Worm (Caenorhabditis elegans): Measurements from ENCODE around the gene H17B01.2.
A peak's percentile ranks its signal among the peaks of the same experiment; 100 is the strongest.

H17B01.2 gene

ce11 chrII:1437449-1438335 lies 32.7 kb upstream of the H17B01.2 start, which contains the start of gene nol-6:
Gene nol-6 (minus strand): TSS chrII:1437499.
- no peak for TF ChIP-seq lir-3 (tag; optimal IDR thresholded peaks at IDR 0.05)
- TF ChIP-seq dmd-6 (GFP tag; IDR thresholded peaks at IDR 0.05): no peak
- peak; percentile 75 for TF ChIP-seq R02D3.7 (tag; optimal IDR thresholded peaks at IDR 0.05)
- no peak for TF ChIP-seq F26F4.8 (GFP tag; conservative IDR thresholded peaks at IDR 0.05)
- TF ChIP-seq nhr-48 (tag; optimal IDR thresholded peaks at IDR 0.05): no peak
- TF ChIP-seq nhr-28 (tag; optimal IDR thresholded peaks at IDR 0.05): peak; percentile 38
- TF ChIP-seq lin-39 (tag; optimal IDR thresholded peaks at IDR 0.05): no peak
- TF ChIP-seq aly-2 (tag; optimal IDR thresholded peaks at IDR 0.05): no peak
- peak; percentile 95 for TF ChIP-seq T20F7.1 (GFP tag; optimal IDR thresholded peaks at IDR 0.05)
- no peak for TF ChIP-seq lin-13 (GFP tag; optimal IDR thresholded peaks at IDR 0.05)
- TF ChIP-seq dpl-1 (GFP tag; optimal IDR thresholded peaks at IDR 0.05): peak; percentile 82
- TF ChIP-seq Y48G9A.11 (GFP tag; IDR thresholded peaks at IDR 0.05): peak; percentile 95

DNA sequence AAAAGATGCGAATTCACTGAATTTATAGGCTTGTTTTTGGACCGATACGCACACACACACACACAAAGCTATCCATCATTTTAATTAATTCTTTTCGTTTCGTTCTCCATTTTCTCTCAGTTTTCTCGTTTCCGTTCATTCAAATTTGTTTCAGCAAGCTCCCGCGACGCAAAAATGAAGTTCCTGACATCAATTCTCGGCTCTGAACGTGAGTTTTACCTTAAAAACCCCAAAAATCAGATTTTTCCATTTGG lies 32.1 kb upstream of the H17B01.2 start, which contains the start of gene Y51H7C.3:
Gene Y51H7C.3, plus strand, starts transcription at position 155 of the 254 bp plus-strand sequence.
- TF ChIP-seq snpc-4 (tag; optimal IDR thresholded peaks at IDR 0.05) (no peak), daf-16 (GFP tag; optimal IDR thresholded peaks at IDR 0.05) (no peak), daf-16 (tag; optimal IDR thresholded peaks at IDR 0.05) (no peak), lir-3 (tag; optimal IDR thresholded peaks at IDR 0.05) (no peak), cey-2 (tag; optimal IDR thresholded peaks at IDR 0.05; ENCODE audit: borderline replicate concordance, insufficient read depth) (no peak), aha-1 (tag) (no peak)

DNA sequence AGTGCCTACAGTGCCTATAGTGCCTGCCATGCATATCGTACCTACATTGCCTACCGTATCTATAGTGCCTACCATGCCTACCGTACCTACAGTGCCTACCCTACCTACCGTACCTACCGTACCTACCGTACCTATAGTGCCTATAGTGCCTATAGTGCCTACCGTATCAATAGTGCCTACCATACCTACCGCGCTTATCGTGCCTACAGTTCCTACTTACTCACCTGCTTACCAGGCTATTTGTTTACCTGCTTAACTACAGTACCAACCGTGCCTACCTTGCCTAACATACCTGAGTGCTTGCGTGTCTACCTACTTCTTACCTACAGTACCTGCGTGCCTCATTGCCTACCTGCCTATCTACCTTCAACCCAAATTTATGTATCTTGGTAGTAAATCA lies 28.9 kb upstream of the H17B01.2 start:
- TF ChIP-seq hmg-1.1 (GFP tag; IDR thresholded peaks at IDR 0.05) (no peak), ceh-82 (tag; optimal IDR thresholded peaks at IDR 0.05) (no peak), aha-1 (tag) (peak; percentile 52), unc-62 (GFP tag; optimal IDR thresholded peaks at IDR 0.05 in 1 of 2) (peak in 1 of 2 experiments; percentile 78), unc-62 (tag; optimal IDR thresholded peaks at IDR 0.05) (no peak), skn-1 (tag; optimal IDR thresholded peaks at IDR 0.05) (no peak), ama-1 (optimal IDR thresholded peaks at IDR 0.05) (no peak), sdz-12 (GFP tag; optimal IDR thresholded peaks at IDR 0.05) (no peak), snpc-4 (tag; optimal IDR thresholded peaks at IDR 0.05) (no peak), F49E8.2 (tag; optimal IDR thresholded peaks at IDR 0.05; ENCODE audit: borderline replicate concordance) (no peak)

DNA sequence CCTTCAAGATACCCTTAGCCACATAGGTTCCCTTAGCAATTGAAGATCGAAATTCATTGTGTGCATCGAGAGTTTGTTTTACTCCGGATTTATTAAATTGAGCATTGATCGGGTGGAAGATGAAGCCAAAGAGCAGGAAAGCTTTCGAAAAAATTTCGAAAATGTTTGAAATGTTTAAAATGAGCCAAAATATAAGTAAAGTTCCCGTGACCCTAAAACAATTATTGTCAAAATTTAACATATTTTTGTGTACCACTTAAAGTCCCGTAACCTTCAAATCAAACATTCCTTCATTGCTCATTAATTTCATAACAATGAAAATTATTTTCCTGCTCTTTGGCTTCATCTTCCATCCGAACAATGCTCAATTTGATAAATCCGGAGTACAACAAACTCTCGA lies 25.5 kb upstream of the H17B01.2 start, which contains the start of gene scl-17:
Gene scl-17, plus strand, starts transcription at position 301 of the 400 bp plus-strand sequence.
- TF ChIP-seq nhr-41 (GFP tag; IDR thresholded peaks at IDR 0.05) (no peak), nhr-11 (tag; optimal IDR thresholded peaks at IDR 0.05) (no peak), unc-130 (GFP tag; optimal IDR thresholded peaks at IDR 0.05) (no peak), fkh-10 (GFP tag; optimal IDR thresholded peaks at IDR 0.05) (no peak), mdt-29 (GFP tag; IDR thresholded peaks at IDR 0.05) (no peak), gei-8 (GFP tag; optimal IDR thresholded peaks at IDR 0.05) (no peak), dve-1 (tag; optimal IDR thresholded peaks at IDR 0.05; ENCODE audit: insufficient read depth) (no peak), sdz-12 (GFP tag; optimal IDR thresholded peaks at IDR 0.05) (no peak), aly-2 (tag; optimal IDR thresholded peaks at IDR 0.05) (no peak), pha-4 (GFP tag; IDR thresholded peaks at IDR 0.05) (no peak), pha-4 (tag; optimal IDR thresholded peaks at IDR 0.05) (no peak), mxl-2 (GFP tag; conservative IDR thresholded peaks at IDR 0.05) (no peak)

Data from whole organism, L4 larva.